Fruit fly (Drosophila melanogaster) Kc167 (cell line): Measurements from ENCODE around the gene CG12256.

ENCODE experiments used
- Myc ChIP-seq: fragments of >200 bp; optimal IDR thresholded peaks from 2 replicates; lab custom pipeline; 2017; ENCODE audit warnings: missing external identifiers
- psq ChIP-seq: fragments of >200 bp; optimal IDR thresholded peaks from 2 replicates; lab custom pipeline; 2017; ENCODE audit warnings: missing external identifiers

dm6 chr3R:12214201-12214600, 11.9 kb downstream of the CG12256 start, which contains the start of gene CG14742:
- no peak for TF ChIP-seq psq (lab: Kevin White, UChicago)
- no peak for TF ChIP-seq Myc
